Worm (Caenorhabditis elegans) whole organism, late embryonic: ENCODE results near the gene tag-342.

Experiments used
- C08G9.2 ChIP-seq: sonication (generic microtip); optimal IDR thresholded peaks from 2 replicates; lab custom pipeline; 2016; ENCODE audit warnings: mild to moderate bottlenecking, missing genetic modification characterization, moderate library complexity, missing compliant biosample characterization
- C38D4.7 ChIP-seq: fragments of 200-800 bp; sonication (Bioruptor generic); optimal IDR thresholded peaks from 2 replicates; lab custom pipeline; 2018; ENCODE audit warnings: mild to moderate bottlenecking, missing genetic modification characterization, moderate library complexity, missing compliant biosample characterization
- K02D7.2 ChIP-seq: sonication (generic microtip); optimal IDR thresholded peaks from 2 replicates; lab custom pipeline; 2017; ENCODE audit warnings: mild to moderate bottlenecking, missing genetic modification characterization, missing compliant biosample characterization
- ceh-14 ChIP-seq: sonication (generic microtip); optimal IDR thresholded peaks from 2 replicates; lab custom pipeline; 2016; ENCODE audit warnings: missing genotype, missing genetic modification characterization, missing compliant biosample characterization
- ceh-18 ChIP-seq: sonication (generic microtip); optimal IDR thresholded peaks from 2 replicates; lab custom pipeline; 2016; ENCODE audit warnings: missing genetic modification characterization, missing compliant biosample characterization
- ceh-22 ChIP-seq: sonication (generic microtip); optimal IDR thresholded peaks from 2 replicates; lab custom pipeline; 2017; ENCODE audit warnings: missing biosample characterization, missing genetic modification characterization
- ceh-30 ChIP-seq: fragments of 150-350 bp; optimal IDR thresholded peaks from 2 replicates; lab custom pipeline; 2014; ENCODE audit warnings: missing biosample characterization, missing genetic modification characterization
- ceh-31 ChIP-seq: sonication (generic microtip); optimal IDR thresholded peaks from 2 replicates; lab custom pipeline; 2016; ENCODE audit warnings: missing genetic modification characterization, missing compliant biosample characterization
- ceh-34 ChIP-seq: sonication (generic microtip); optimal IDR thresholded peaks from 2 replicates; lab custom pipeline; 2016; ENCODE audit warnings: mild to moderate bottlenecking, missing genetic modification characterization, missing compliant biosample characterization
- ceh-45 ChIP-seq: fragments of 200-800 bp; sonication (Bioruptor generic); IDR thresholded peaks from 2 replicates; pipeline ENCODE4 v1.3.6; 2022; ENCODE audit warnings: missing genetic modification reagents, missing genetic modification characterization, missing compliant biosample characterization
- ceh-48 ChIP-seq: sonication (generic microtip); optimal IDR thresholded peaks from 2 replicates; lab custom pipeline; 2016; ENCODE audit warnings: missing genetic modification characterization, inconsistent platforms, missing compliant biosample characterization
- ceh-9 ChIP-seq: sonication (generic microtip); optimal IDR thresholded peaks from 2 replicates; lab custom pipeline; 2016; ENCODE audit warnings: mild to moderate bottlenecking, missing genetic modification characterization, inconsistent platforms, missing compliant biosample characterization
- che-1 ChIP-seq: sonication (generic microtip); optimal IDR thresholded peaks from 2 replicates; lab custom pipeline; 2016; ENCODE audit warnings: mild to moderate bottlenecking, missing genetic modification characterization, missing compliant biosample characterization
- dve-1 ChIP-seq: sonication (generic microtip); optimal IDR thresholded peaks from 2 replicates; lab custom pipeline; 2017; ENCODE audit warnings: antibody characterized with exemption, mild to moderate bottlenecking, missing genetic modification characterization, missing compliant biosample characterization
- elt-2 ChIP-seq: sonication (generic microtip); optimal IDR thresholded peaks from 2 replicates; lab custom pipeline; 2016; ENCODE audit warnings: missing genetic modification reagents, missing genetic modification characterization, missing compliant biosample characterization
- ets-4 ChIP-seq: sonication (generic microtip); optimal IDR thresholded peaks from 2 replicates; lab custom pipeline; 2016; ENCODE audit warnings: missing genetic modification characterization, missing compliant biosample characterization
- eyg-1 ChIP-seq: sonication (generic microtip); optimal IDR thresholded peaks from 2 replicates; lab custom pipeline; 2016; ENCODE audit warnings: missing genotype, missing genetic modification characterization, missing compliant biosample characterization
- fkh-6 ChIP-seq: sonication (generic microtip); optimal IDR thresholded peaks from 2 replicates; lab custom pipeline; 2016; ENCODE audit warnings: missing genetic modification characterization, missing compliant biosample characterization
- gmeb-2 ChIP-seq: sonication (generic microtip); optimal IDR thresholded peaks from 2 replicates; lab custom pipeline; 2016; ENCODE audit warnings: missing genetic modification characterization, inconsistent platforms, missing compliant biosample characterization
- hlh-15 ChIP-seq: sonication (generic microtip); optimal IDR thresholded peaks from 2 replicates; lab custom pipeline; 2016; ENCODE audit warnings: missing genetic modification characterization, missing compliant biosample characterization
- hlh-30 ChIP-seq: sonication (generic microtip); optimal IDR thresholded peaks from 2 replicates; lab custom pipeline; 2017; ENCODE audit warnings: antibody characterized with exemption, missing genetic modification characterization, missing compliant biosample characterization; ENCODE audit not compliant: insufficient read depth
- hlh-6 ChIP-seq: sonication (generic microtip); optimal IDR thresholded peaks from 2 replicates; lab custom pipeline; 2016; ENCODE audit warnings: missing genotype, missing genetic modification characterization, missing compliant biosample characterization
- madf-2 ChIP-seq: sonication (generic microtip); optimal IDR thresholded peaks from 2 replicates; lab custom pipeline; 2017; ENCODE audit warnings: missing genetic modification characterization, missing compliant biosample characterization
- nfya-1 ChIP-seq: sonication (generic microtip); optimal IDR thresholded peaks from 2 replicates; lab custom pipeline; 2017; ENCODE audit warnings: missing genetic modification characterization, mild to moderate bottlenecking, missing compliant biosample characterization, antibody characterized with exemption, moderate library complexity
- odd-2 ChIP-seq: sonication (generic microtip); optimal IDR thresholded peaks from 2 replicates; lab custom pipeline; 2017; ENCODE audit warnings: antibody characterized with exemption, mild to moderate bottlenecking, missing genetic modification characterization, missing compliant biosample characterization
- pag-3 ChIP-seq: sonication (generic microtip); optimal IDR thresholded peaks from 2 replicates; lab custom pipeline; 2016; ENCODE audit warnings: missing compliant biosample characterization, missing genetic modification characterization, borderline replicate concordance
- pat-9 ChIP-seq: fragments of 200-800 bp; sonication (Bioruptor generic); optimal IDR thresholded peaks from 2 replicates; lab custom pipeline; 2018; ENCODE audit warnings: mild to moderate bottlenecking, missing genetic modification characterization, moderate library complexity, missing compliant biosample characterization
- pha-2 ChIP-seq: sonication (generic microtip); optimal IDR thresholded peaks from 2 replicates; lab custom pipeline; 2017; ENCODE audit warnings: mild to moderate bottlenecking, missing genetic modification characterization, missing compliant biosample characterization
- pqm-1 ChIP-seq: sonication (generic microtip); optimal IDR thresholded peaks from 2 replicates; lab custom pipeline; 2016; ENCODE audit warnings: missing genetic modification characterization, missing compliant biosample characterization
- ref-2 ChIP-seq: sonication (generic microtip); optimal IDR thresholded peaks from 2 replicates; lab custom pipeline; 2016; ENCODE audit warnings: missing genetic modification characterization, missing compliant biosample characterization
- rnt-1 ChIP-seq: sonication (generic microtip); optimal IDR thresholded peaks from 2 replicates; lab custom pipeline; 2016; ENCODE audit warnings: missing genetic modification characterization, missing compliant biosample characterization
- sox-4 ChIP-seq: sonication (generic microtip); optimal IDR thresholded peaks from 2 replicates; lab custom pipeline; 2017; ENCODE audit warnings: mild to moderate bottlenecking, missing genetic modification characterization, inconsistent platforms, missing compliant biosample characterization
- syd-9 ChIP-seq: sonication (generic microtip); optimal IDR thresholded peaks from 2 replicates; lab custom pipeline; 2016; ENCODE audit warnings: mild to moderate bottlenecking, missing genetic modification characterization, moderate library complexity, missing compliant biosample characterization
- tbx-2 ChIP-seq: sonication (generic microtip); optimal IDR thresholded peaks from 2 replicates; lab custom pipeline; 2016; ENCODE audit warnings: missing genetic modification characterization, missing compliant biosample characterization
- unc-3 ChIP-seq, 2 experiments: fragments of 200-800 bp in 1 of 2; sonication (Bioruptor generic) in 1 of 2; sonication (generic microtip) in 1 of 2; conservative IDR thresholded peaks in 1 of 2; optimal IDR thresholded peaks in 1 of 2; 2 replicates each; pipeline versions ENCODE4 v1.3.6 to Lab custom; 2016 to 2022; ENCODE audit warnings: missing compliant biosample characterization in 2 of 2, missing genetic modification characterization in 2 of 2, missing genetic modification reagents in 1 of 2
- unc-42 ChIP-seq: sonication (generic microtip); optimal IDR thresholded peaks from 2 replicates; lab custom pipeline; 2016; ENCODE audit warnings: missing genotype, missing genetic modification characterization, missing compliant biosample characterization
- unc-55 ChIP-seq: sonication (generic microtip); optimal IDR thresholded peaks from 2 replicates; lab custom pipeline; 2017; ENCODE audit warnings: missing biosample characterization, missing genetic modification reagents, missing genetic modification characterization

tag-342 gene

ce11 chrIII:9454730-9455129 is 13.2 kb upstream of the tag-342 start:
- TF ChIP-seq ceh-45 (GFP tag; lab: Robert Waterston, UW) (no peak), che-1 (tag; lab: Kevin White, UChicago) (no peak), ceh-34 (tag; lab: Kevin White, UChicago) (no peak), fkh-6 (tag; lab: Kevin White, UChicago) (no peak), pat-9 (no peak)

ce11 chrIII:9455980-9456658 is 11.8 kb upstream of the tag-342 start, which contains the start of the genes rheb-1 and spk-1:
TSS of gene rheb-1 (minus strand) at chrIII:9456030.
TSS of gene spk-1 (plus strand) at chrIII:9456608.
- TF ChIP-seq madf-2 (tag; lab: Kevin White, UChicago) (peak; percentile 28), ets-4 (tag; lab: Kevin White, UChicago) (peak; percentile 22), hlh-6 (tag; lab: Kevin White, UChicago) (no peak), hlh-30 (peak; percentile 83), pag-3 (tag; lab: Kevin White, UChicago) (no peak), unc-55 (GFP tag; lab: Kevin White, UChicago) (peak; percentile 52), ceh-48 (peak; percentile 94), unc-3 (GFP tag; conservative IDR thresholded peaks at IDR 0.05; lab: Robert Waterston, UW) (no peak), unc-3 (tag; optimal IDR thresholded peaks at IDR 0.05; lab: Kevin White, UChicago) (no peak), dve-1 (tag; lab: Kevin White, UChicago) (peak; percentile 31), ceh-31 (peak; percentile 45), gmeb-2 (tag; lab: Kevin White, UChicago) (no peak), tbx-2 (tag; lab: Kevin White, UChicago) (peak; percentile 58), pha-2 (no peak), elt-2 (tag; lab: Kevin White, UChicago) (peak; percentile 85), ceh-18 (tag; lab: Kevin White, UChicago) (peak; percentile 29), syd-9 (tag; lab: Kevin White, UChicago) (peak; percentile 26), unc-42 (tag; lab: Kevin White, UChicago) (peak; percentile 5), ceh-14 (tag; lab: Kevin White, UChicago) (no peak), nfya-1 (tag; lab: Kevin White, UChicago) (peak; percentile 77), odd-2 (no peak), C38D4.7 (GFP tag; lab: Kevin White, UChicago) (no peak), che-1 (tag; lab: Kevin White, UChicago) (peak; percentile 34), ceh-30 (no peak), pqm-1 (peak; percentile 38)

DNA sequence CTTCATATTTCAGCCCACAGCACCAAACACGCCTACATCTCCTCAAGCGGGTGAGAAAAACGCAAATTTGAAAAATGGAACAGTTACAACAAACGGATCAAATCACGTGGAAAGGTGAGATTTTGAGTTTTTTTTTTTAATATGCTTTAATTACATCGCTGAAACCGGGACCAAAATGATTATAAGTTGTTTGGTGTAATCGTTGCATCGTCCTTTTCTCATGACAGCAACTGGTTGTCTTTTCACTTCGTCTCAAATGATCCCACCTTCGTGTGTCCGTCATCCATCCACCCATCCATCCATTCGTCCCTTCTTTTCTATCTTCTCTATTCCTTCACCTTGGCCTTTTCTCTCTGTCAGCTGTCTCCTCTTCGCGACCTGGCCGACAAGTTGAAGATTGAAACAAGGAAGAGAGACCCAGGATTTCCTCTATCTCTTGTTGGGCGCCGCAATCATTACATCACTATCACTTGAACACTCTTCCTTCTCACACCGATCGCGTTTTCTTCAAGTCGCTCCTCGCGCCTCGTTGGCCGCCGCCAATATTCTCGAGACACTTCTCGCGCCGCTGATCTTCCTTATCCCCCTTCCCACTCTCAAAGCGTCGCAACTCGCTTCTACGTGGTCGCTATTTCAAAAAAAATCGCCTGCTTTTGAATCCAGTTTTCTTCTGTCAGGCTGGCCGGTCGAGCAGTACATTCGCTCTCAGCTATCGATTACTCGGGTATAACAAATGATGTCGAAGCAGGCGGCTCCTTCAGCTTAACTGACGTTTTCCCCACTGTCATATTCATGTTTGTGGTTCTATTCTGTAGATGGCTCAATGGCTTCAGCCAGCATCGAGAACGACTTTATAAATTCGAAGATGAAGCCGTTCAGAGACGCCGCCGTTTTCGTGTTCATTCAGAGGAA is 10.5 kb upstream of the tag-342 start:
- no peak for TF ChIP-seq C08G9.2 (tag; lab: Kevin White, UChicago)
- no peak for TF ChIP-seq ceh-45 (GFP tag; lab: Robert Waterston, UW)
- TF ChIP-seq hlh-15 (tag; lab: Kevin White, UChicago): no peak
- TF ChIP-seq rnt-1 (tag; lab: Kevin White, UChicago): peak; percentile 29
- no peak for TF ChIP-seq pha-2
- TF ChIP-seq K02D7.2 (tag; lab: Kevin White, UChicago): no peak
- TF ChIP-seq nfya-1 (tag; lab: Kevin White, UChicago): peak; percentile 44
- no peak for TF ChIP-seq ceh-30
- TF ChIP-seq eyg-1 (tag; lab: Kevin White, UChicago): no peak
- TF ChIP-seq syd-9 (tag; lab: Kevin White, UChicago): no peak
- TF ChIP-seq ref-2 (tag; lab: Kevin White, UChicago): no peak
- TF ChIP-seq unc-55 (GFP tag; lab: Kevin White, UChicago): peak; percentile 85
- TF ChIP-seq tbx-2 (tag; lab: Kevin White, UChicago): peak; percentile 36
- no peak for TF ChIP-seq sox-4 (tag; lab: Kevin White, UChicago)
- TF ChIP-seq ceh-9 (tag; lab: Kevin White, UChicago): no peak
- TF ChIP-seq ceh-18 (tag; lab: Kevin White, UChicago): peak; percentile 77
- peak; percentile 49 for TF ChIP-seq ceh-34 (tag; lab: Kevin White, UChicago)
- TF ChIP-seq madf-2 (tag; lab: Kevin White, UChicago): no peak
- no peak for TF ChIP-seq ceh-22
